Worm (Caenorhabditis elegans) whole organism, late embryonic: ENCODE data around the gene best-16.

Experiments used
- C38D4.7 ChIP-seq: fragments of 200-800 bp; sonication (Bioruptor generic); optimal IDR thresholded peaks from 2 replicates; lab custom pipeline; 2018; ENCODE audit warnings: mild to moderate bottlenecking, missing genetic modification characterization, moderate library complexity, missing compliant biosample characterization
- K02D7.2 ChIP-seq: sonication (generic microtip); optimal IDR thresholded peaks from 2 replicates; lab custom pipeline; 2017; ENCODE audit warnings: mild to moderate bottlenecking, missing genetic modification characterization, missing compliant biosample characterization
- K09A11.1 ChIP-seq: sonication (generic microtip); optimal IDR thresholded peaks from 2 replicates; lab custom pipeline; 2017; ENCODE audit warnings: antibody characterized with exemption, mild to moderate bottlenecking, missing genetic modification characterization, missing compliant biosample characterization; ENCODE audit not compliant: insufficient read depth
- T23F11.4 ChIP-seq: fragments of 200-800 bp; sonication (Bioruptor generic); optimal IDR thresholded peaks from 2 replicates; lab custom pipeline; 2018; ENCODE audit warnings: mild to moderate bottlenecking, missing genetic modification characterization, missing compliant biosample characterization
- Y22D7AL.16 ChIP-seq: sonication (generic microtip); optimal IDR thresholded peaks from 2 replicates; lab custom pipeline; 2016; ENCODE audit warnings: missing genetic modification characterization, missing compliant biosample characterization
- ama-1 ChIP-seq: fragments of 150-350 bp; optimal IDR thresholded peaks from 2 replicates; lab custom pipeline; 2014
- ceh-14 ChIP-seq: sonication (generic microtip); optimal IDR thresholded peaks from 2 replicates; lab custom pipeline; 2016; ENCODE audit warnings: missing genotype, missing genetic modification characterization, missing compliant biosample characterization
- ceh-22 ChIP-seq: sonication (generic microtip); optimal IDR thresholded peaks from 2 replicates; lab custom pipeline; 2017; ENCODE audit warnings: missing biosample characterization, missing genetic modification characterization
- ceh-31 ChIP-seq: sonication (generic microtip); optimal IDR thresholded peaks from 2 replicates; lab custom pipeline; 2016; ENCODE audit warnings: missing genetic modification characterization, missing compliant biosample characterization
- ceh-34 ChIP-seq: sonication (generic microtip); optimal IDR thresholded peaks from 2 replicates; lab custom pipeline; 2016; ENCODE audit warnings: mild to moderate bottlenecking, missing genetic modification characterization, missing compliant biosample characterization
- ceh-6 ChIP-seq: fragments of 200-800 bp; sonication (Bioruptor generic); optimal IDR thresholded peaks from 2 replicates; lab custom pipeline; 2018; ENCODE audit warnings: mild to moderate bottlenecking, missing genetic modification characterization, missing compliant biosample characterization
- che-1 ChIP-seq: sonication (generic microtip); optimal IDR thresholded peaks from 2 replicates; lab custom pipeline; 2016; ENCODE audit warnings: mild to moderate bottlenecking, missing genetic modification characterization, missing compliant biosample characterization
- dmd-4 ChIP-seq: sonication (generic microtip); optimal IDR thresholded peaks from 2 replicates; lab custom pipeline; 2016; ENCODE audit warnings: borderline replicate concordance, missing genetic modification characterization, missing compliant biosample characterization
- fax-1 ChIP-seq: sonication (generic microtip); optimal IDR thresholded peaks from 2 replicates; lab custom pipeline; 2016; ENCODE audit warnings: missing genotype, missing genetic modification characterization, missing compliant biosample characterization
- fkh-10 ChIP-seq: fragments of 150-350 bp; optimal IDR thresholded peaks from 2 replicates; lab custom pipeline; 2014; ENCODE audit warnings: missing biosample characterization, missing genetic modification reagents, missing genetic modification characterization
- fkh-6 ChIP-seq: sonication (generic microtip); optimal IDR thresholded peaks from 2 replicates; lab custom pipeline; 2016; ENCODE audit warnings: missing genetic modification characterization, missing compliant biosample characterization
- hlh-13 ChIP-seq: fragments of 200-800 bp; sonication (Bioruptor generic); optimal IDR thresholded peaks from 2 replicates; lab custom pipeline; 2018; ENCODE audit warnings: mild to moderate bottlenecking, missing genetic modification characterization, missing compliant biosample characterization
- hlh-15 ChIP-seq: sonication (generic microtip); optimal IDR thresholded peaks from 2 replicates; lab custom pipeline; 2016; ENCODE audit warnings: missing genetic modification characterization, missing compliant biosample characterization
- hlh-30 ChIP-seq: sonication (generic microtip); optimal IDR thresholded peaks from 2 replicates; lab custom pipeline; 2017; ENCODE audit warnings: antibody characterized with exemption, missing genetic modification characterization, missing compliant biosample characterization; ENCODE audit not compliant: insufficient read depth
- hlh-6 ChIP-seq: sonication (generic microtip); optimal IDR thresholded peaks from 2 replicates; lab custom pipeline; 2016; ENCODE audit warnings: missing genotype, missing genetic modification characterization, missing compliant biosample characterization
- lin-11 ChIP-seq: fragments of 200-800 bp; sonication (Bioruptor generic); optimal IDR thresholded peaks from 2 replicates; lab custom pipeline; 2018; ENCODE audit warnings: mild to moderate bottlenecking, missing genetic modification characterization, missing compliant biosample characterization
- madf-2 ChIP-seq: sonication (generic microtip); optimal IDR thresholded peaks from 2 replicates; lab custom pipeline; 2017; ENCODE audit warnings: missing genetic modification characterization, missing compliant biosample characterization
- mec-3 ChIP-seq: sonication (generic microtip); optimal IDR thresholded peaks from 2 replicates; lab custom pipeline; 2016; ENCODE audit warnings: borderline replicate concordance, missing genetic modification characterization, missing compliant biosample characterization
- nfya-1 ChIP-seq: sonication (generic microtip); optimal IDR thresholded peaks from 2 replicates; lab custom pipeline; 2017; ENCODE audit warnings: missing genetic modification characterization, mild to moderate bottlenecking, missing compliant biosample characterization, antibody characterized with exemption, moderate library complexity
- nhr-11 ChIP-seq: fragments of 150-350 bp; optimal IDR thresholded peaks from 2 replicates; lab custom pipeline; 2014; ENCODE audit warnings: missing biosample characterization, missing genetic modification characterization
- nhr-232 ChIP-seq: sonication (generic microtip); optimal IDR thresholded peaks from 2 replicates; lab custom pipeline; 2016; ENCODE audit warnings: missing genetic modification characterization, missing compliant biosample characterization
- npax-4 ChIP-seq: sonication (generic microtip); optimal IDR thresholded peaks from 2 replicates; lab custom pipeline; 2016; ENCODE audit warnings: missing genetic modification characterization, missing compliant biosample characterization
- pros-1 ChIP-seq: fragments of 150-350 bp; optimal IDR thresholded peaks from 2 replicates; lab custom pipeline; 2014; ENCODE audit warnings: missing biosample characterization, missing genetic modification reagents, missing genetic modification characterization
- ref-2 ChIP-seq: sonication (generic microtip); optimal IDR thresholded peaks from 2 replicates; lab custom pipeline; 2016; ENCODE audit warnings: missing genetic modification characterization, missing compliant biosample characterization
- rnt-1 ChIP-seq: sonication (generic microtip); optimal IDR thresholded peaks from 2 replicates; lab custom pipeline; 2016; ENCODE audit warnings: missing genetic modification characterization, missing compliant biosample characterization
- sox-2 ChIP-seq: fragments of 200-800 bp; sonication (Bioruptor generic); IDR thresholded peaks from 2 replicates; pipeline ENCODE4 v1.3.6; 2022; ENCODE audit warnings: missing genetic modification reagents, missing genetic modification characterization, missing compliant biosample characterization
- syd-9 ChIP-seq: sonication (generic microtip); optimal IDR thresholded peaks from 2 replicates; lab custom pipeline; 2016; ENCODE audit warnings: mild to moderate bottlenecking, missing genetic modification characterization, moderate library complexity, missing compliant biosample characterization
- unc-3 ChIP-seq, 2 experiments: fragments of 200-800 bp in 1 of 2; sonication (Bioruptor generic) in 1 of 2; sonication (generic microtip) in 1 of 2; conservative IDR thresholded peaks in 1 of 2; optimal IDR thresholded peaks in 1 of 2; 2 replicates each; pipeline versions ENCODE4 v1.3.6 to Lab custom; 2016 to 2022; ENCODE audit warnings: missing compliant biosample characterization in 2 of 2, missing genetic modification characterization in 2 of 2, missing genetic modification reagents in 1 of 2
- unc-42 ChIP-seq: sonication (generic microtip); optimal IDR thresholded peaks from 2 replicates; lab custom pipeline; 2016; ENCODE audit warnings: missing genotype, missing genetic modification characterization, missing compliant biosample characterization
- unc-86 ChIP-seq: sonication (generic microtip); optimal IDR thresholded peaks from 2 replicates; lab custom pipeline; 2016; ENCODE audit warnings: missing genetic modification characterization, missing compliant biosample characterization
- ztf-16 ChIP-seq: sonication (generic microtip); optimal IDR thresholded peaks from 2 replicates; lab custom pipeline; 2017; ENCODE audit warnings: missing genetic modification characterization, missing compliant biosample characterization

best-16 gene

DNA sequence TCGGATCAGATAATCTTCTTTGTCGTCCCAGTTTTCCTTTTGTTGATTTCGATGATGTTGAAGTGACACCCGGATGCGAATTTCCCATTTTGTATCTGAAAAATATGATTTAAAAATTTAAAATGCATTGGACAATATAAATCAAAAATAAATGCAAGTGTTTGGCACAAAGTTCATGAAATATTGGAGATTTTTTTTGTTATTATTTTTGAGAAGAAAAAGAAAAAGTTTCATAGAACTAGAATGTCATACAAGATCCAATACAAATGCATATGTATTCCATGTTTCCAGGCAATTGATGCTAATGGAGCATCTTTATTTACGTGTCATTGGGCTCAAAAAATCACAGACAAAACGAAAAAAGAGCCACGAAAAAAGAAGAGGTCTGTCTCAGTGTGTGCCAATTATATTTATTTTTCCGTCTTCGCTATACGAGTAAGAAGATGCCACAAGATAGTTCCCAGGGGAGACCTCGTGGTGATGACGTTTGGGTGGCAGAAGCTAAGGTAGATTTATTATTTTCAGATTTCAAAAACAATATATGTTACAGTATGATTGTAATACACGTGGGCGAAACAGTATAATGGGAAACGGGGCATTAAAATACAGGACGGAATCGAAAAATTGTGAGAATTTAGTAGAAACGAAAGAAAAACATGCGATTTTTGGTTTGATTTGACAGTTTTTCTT lies 23.9 kb upstream of the best-16 start, which contains the start of the genes glb-23 and R13A1.1:
Gene glb-23 (minus strand): TSS at position 101 of the 690 bp plus-strand sequence.
Gene R13A1.1 (plus strand): TSS at position 640 of the 690 bp plus-strand sequence.
- TF ChIP-seq sox-2 (GFP tag; lab: Robert Waterston, UW) = no peak
- TF ChIP-seq syd-9 (tag; lab: Kevin White, UChicago) = no peak
- TF ChIP-seq K09A11.1 (tag; lab: Kevin White, UChicago) = no peak
- no peak for TF ChIP-seq fkh-10 (GFP tag; lab: Kevin White, UChicago)
- no peak for TF ChIP-seq ceh-31 (tag; lab: Kevin White, UChicago)
- no peak for TF ChIP-seq ztf-16 (tag; lab: Kevin White, UChicago)
- no peak for TF ChIP-seq unc-42 (tag; lab: Kevin White, UChicago)
- TF ChIP-seq C38D4.7 (GFP tag; lab: Kevin White, UChicago) = no peak
- no peak for TF ChIP-seq nhr-11 (tag; lab: Kevin White, UChicago)
- TF ChIP-seq hlh-13 (GFP tag; lab: Kevin White, UChicago) = no peak

DNA sequence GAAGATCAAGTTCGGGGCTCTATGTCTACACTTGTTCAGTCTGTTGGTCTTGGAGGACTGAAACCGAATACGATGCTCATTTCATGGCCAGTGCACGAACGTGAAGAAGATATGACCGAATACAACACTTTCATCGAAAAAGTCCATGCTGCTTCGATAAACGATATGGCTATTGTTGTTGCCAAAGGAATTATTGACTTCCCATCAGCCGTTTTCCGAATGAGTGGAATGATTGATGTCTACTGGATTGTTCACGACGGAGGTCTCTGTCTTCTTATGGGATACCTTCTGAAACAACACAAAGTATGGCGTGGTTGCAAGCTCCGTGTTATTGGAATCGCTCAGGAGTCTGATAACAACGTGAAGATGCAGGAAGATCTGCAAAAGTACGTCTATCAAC lies 20.6 kb upstream of the best-16 start:
- TF ChIP-seq rnt-1 (tag; lab: Kevin White, UChicago) (no peak), hlh-15 (tag; lab: Kevin White, UChicago) (no peak), ceh-22 (tag; lab: Kevin White, UChicago) (no peak), Y22D7AL.16 (no peak), madf-2 (tag; lab: Kevin White, UChicago) (no peak), npax-4 (tag; lab: Kevin White, UChicago) (no peak), T23F11.4 (GFP tag; lab: Kevin White, UChicago) (no peak), unc-86 (tag; lab: Kevin White, UChicago) (no peak), K02D7.2 (tag; lab: Kevin White, UChicago) (no peak), fax-1 (tag; lab: Kevin White, UChicago) (no peak), hlh-30 (no peak), dmd-4 (tag; lab: Kevin White, UChicago) (no peak), fkh-6 (tag; lab: Kevin White, UChicago) (no peak), ref-2 (tag; lab: Kevin White, UChicago) (no peak), ama-1 (lab: Kevin White, UChicago) (no peak), pros-1 (no peak), nfya-1 (tag; lab: Kevin White, UChicago) (no peak), ceh-31 (tag; lab: Kevin White, UChicago) (no peak), che-1 (no peak)
- TF ChIP-seq, all 69 proteins: peak for 0

DNA sequence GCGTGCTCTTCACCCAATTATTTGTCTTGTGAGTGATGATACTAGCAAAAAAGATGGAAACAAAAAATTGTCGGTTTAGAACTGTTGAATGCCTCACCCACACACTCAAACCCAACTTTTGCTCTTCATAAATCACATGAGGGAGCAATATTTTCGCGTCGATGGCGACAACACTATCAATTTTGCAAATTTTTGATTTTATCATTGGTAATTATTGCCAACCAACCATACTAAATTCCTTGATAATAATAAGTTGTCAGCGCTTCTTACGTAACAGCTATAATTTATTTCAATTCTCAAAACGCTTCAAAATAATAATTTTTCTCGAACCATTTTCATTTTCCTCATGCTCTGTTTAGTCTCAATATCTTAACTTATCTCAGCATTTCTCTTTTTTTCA lies 17.1 kb upstream of the best-16 start:
- TF ChIP-seq ceh-34 (no peak), ceh-14 (no peak), fkh-10 (GFP tag; lab: Kevin White, UChicago) (no peak), ztf-16 (tag; lab: Kevin White, UChicago) (no peak), ceh-6 (GFP tag; lab: Kevin White, UChicago) (no peak), lin-11 (no peak), fax-1 (tag; lab: Kevin White, UChicago) (no peak), nhr-232 (tag; lab: Kevin White, UChicago) (no peak), K02D7.2 (tag; lab: Kevin White, UChicago) (no peak), hlh-6 (tag; lab: Kevin White, UChicago) (no peak), unc-3 (GFP tag; conservative IDR thresholded peaks at IDR 0.05; lab: Robert Waterston, UW) (no peak), unc-3 (tag; optimal IDR thresholded peaks at IDR 0.05; lab: Kevin White, UChicago) (no peak), mec-3 (tag; lab: Kevin White, UChicago) (no peak)
